Fruit fly (Drosophila melanogaster) whole organism, adult: ENCODE results near the gene CG11555.

Experiments used
- CG11617 ChIP-seq: fragments of 200-800 bp; sonication (Bioruptor generic); optimal IDR thresholded peaks from 2 replicates; lab custom pipeline; 2017; ENCODE audit warnings: mild to moderate bottlenecking, missing biosample characterization, missing genetic modification reagents, missing genetic modification characterization
- CG12768 ChIP-seq: fragments of 200-800 bp; sonication (Bioruptor generic); optimal IDR thresholded peaks from 2 replicates; lab custom pipeline; 2017; ENCODE audit warnings: missing biosample characterization, missing genetic modification characterization, mild to moderate bottlenecking, moderate library complexity, missing genetic modification reagents
- CG14711 ChIP-seq: fragments of 200-800 bp; sonication (Bioruptor generic); optimal IDR thresholded peaks from 2 replicates; lab custom pipeline; 2018; ENCODE audit warnings: missing biosample characterization, mild to moderate bottlenecking, missing genetic modification characterization, moderate library complexity
- CG1620 ChIP-seq: fragments of 200-800 bp; sonication (Bioruptor generic); optimal IDR thresholded peaks from 2 replicates; lab custom pipeline; 2016; ENCODE audit warnings: missing biosample characterization, missing genetic modification characterization
- CG33017 ChIP-seq: fragments of 200-800 bp; sonication (Bioruptor generic); optimal IDR thresholded peaks from 2 replicates; lab custom pipeline; 2018; ENCODE audit warnings: missing biosample characterization, mild to moderate bottlenecking, missing genetic modification characterization, moderate library complexity
- CG5204 ChIP-seq: fragments of 200-800 bp; sonication (Bioruptor generic); optimal IDR thresholded peaks from 2 replicates; lab custom pipeline; 2016; ENCODE audit warnings: missing biosample characterization, missing genetic modification characterization
- CG7045 ChIP-seq: fragments of 200-800 bp; sonication (Bioruptor generic); optimal IDR thresholded peaks from 2 replicates; lab custom pipeline; 2017; ENCODE audit warnings: missing biosample characterization, mild to moderate bottlenecking, missing genetic modification characterization
- CG7101 ChIP-seq: fragments of 200-800 bp; sonication (Bioruptor generic); optimal IDR thresholded peaks from 2 replicates; lab custom pipeline; 2018; ENCODE audit warnings: missing biosample characterization, mild to moderate bottlenecking, missing genetic modification characterization, moderate library complexity
- Clk ChIP-seq: fragments of 200-800 bp; sonication (Bioruptor generic); optimal IDR thresholded peaks from 2 replicates; lab custom pipeline; 2017; ENCODE audit warnings: missing biosample characterization, missing genetic modification characterization
- Crg-1 ChIP-seq: fragments of 200-800 bp; sonication (Bioruptor generic); optimal IDR thresholded peaks from 2 replicates; lab custom pipeline; 2016; ENCODE audit warnings: missing biosample characterization, missing genetic modification characterization
- Hr96 ChIP-seq: fragments of 200-800 bp; sonication (Bioruptor generic); optimal IDR thresholded peaks from 2 replicates; lab custom pipeline; 2016; ENCODE audit warnings: missing biosample characterization, missing genetic modification characterization
- Mnt ChIP-seq: fragments of 200-800 bp; sonication (Bioruptor generic); optimal IDR thresholded peaks from 2 replicates; lab custom pipeline; 2016; ENCODE audit warnings: missing biosample characterization, mild to moderate bottlenecking, missing genetic modification characterization
- bab1 ChIP-seq: fragments of 200-800 bp; sonication (Bioruptor generic); optimal IDR thresholded peaks from 3 replicates; lab custom pipeline; 2019; ENCODE audit warnings: missing biosample characterization, mild to moderate bottlenecking, missing genetic modification characterization, moderate library complexity
- cic ChIP-seq: fragments of 200-800 bp; sonication (Bioruptor generic); optimal IDR thresholded peaks from 2 replicates; lab custom pipeline; 2017; ENCODE audit warnings: missing biosample characterization, mild to moderate bottlenecking, missing genetic modification characterization, moderate library complexity
- cnc ChIP-seq, 2 experiments: fragments of >200 bp; optimal IDR thresholded peaks; 2 replicates each; lab custom pipeline; 2017
- kay ChIP-seq: fragments of 200-800 bp; sonication (Bioruptor generic); peaks from one replicate; lab custom pipeline; 2016; ENCODE audit warnings: missing biosample characterization, missing genetic modification characterization, borderline replicate concordance
- ovo ChIP-seq: fragments of 200-800 bp; sonication (Bioruptor generic); optimal IDR thresholded peaks from 2 replicates; lab custom pipeline; 2016; ENCODE audit warnings: missing biosample characterization, missing genetic modification characterization
- pad ChIP-seq: fragments of 200-800 bp; sonication (Bioruptor generic); optimal IDR thresholded peaks from 3 replicates; lab custom pipeline; 2017; ENCODE audit warnings: missing biosample characterization, missing genetic modification characterization, mild to moderate bottlenecking, moderate library complexity, missing genetic modification reagents
- tj ChIP-seq: fragments of 200-800 bp; sonication (Bioruptor generic); optimal IDR thresholded peaks from 3 replicates; lab custom pipeline; 2017; ENCODE audit warnings: missing biosample characterization, mild to moderate bottlenecking, missing genetic modification characterization, moderate library complexity
- toe ChIP-seq: fragments of 200-800 bp; sonication (Bioruptor generic); optimal IDR thresholded peaks from 2 replicates; lab custom pipeline; 2016; ENCODE audit warnings: missing biosample characterization, missing genetic modification characterization

CG11555 gene

DNA sequence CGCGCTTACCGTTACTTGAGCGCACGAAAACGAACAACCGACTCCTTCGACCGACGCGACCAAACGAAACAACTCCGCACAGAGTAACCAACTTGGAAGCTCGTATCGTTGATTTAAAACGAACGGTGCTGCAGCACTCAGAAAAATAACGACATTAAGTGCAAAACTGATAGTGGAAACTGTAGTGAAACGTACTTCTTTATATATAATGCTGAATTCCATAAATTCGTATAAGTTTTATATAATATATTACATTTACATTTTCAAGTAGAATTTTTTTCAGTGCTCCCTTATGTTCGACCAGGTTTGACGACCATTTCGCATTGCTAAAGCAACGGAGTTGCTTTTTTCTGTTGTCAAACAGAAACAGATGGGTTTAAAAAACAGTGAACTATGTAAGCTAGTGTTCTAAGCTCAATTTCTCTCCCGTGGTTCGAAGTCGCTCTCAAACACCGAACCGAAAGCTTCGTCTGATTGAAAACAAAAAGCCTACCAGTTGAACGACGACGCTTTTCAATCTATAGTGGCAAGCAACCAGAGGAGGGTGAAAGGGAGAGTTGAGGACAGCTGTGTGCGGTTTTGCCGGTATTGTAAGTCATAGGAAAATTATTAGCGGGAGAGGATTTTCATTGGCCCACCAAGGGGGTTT is 6.1 kb upstream of the CG11555 start, which contains the start of gene CG17075:
CG17075 (minus strand) TSS at position 65 of the 649 bp plus-strand sequence.
- peak; percentile 13 for TF ChIP-seq Crg-1 (GFP tag; lab: Kevin White, UChicago)
- TF ChIP-seq tj (GFP tag; lab: Kevin White, UChicago) = peak; percentile 20
- peak; percentile 81 for TF ChIP-seq CG7045 (GFP tag; lab: Kevin White, UChicago)
- TF ChIP-seq cic (GFP tag; lab: Kevin White, UChicago) = no peak
- TF ChIP-seq pad (GFP tag; lab: Kevin White, UChicago) = no peak
- peak; percentile 59 for TF ChIP-seq CG14711 (tag; lab: Kevin White, UChicago)
- TF ChIP-seq CG1620 = no peak
- TF ChIP-seq CG33017 (tag; lab: Kevin White, UChicago) = peak; percentile 82
- no peak for TF ChIP-seq Hr96 (GFP tag; lab: Kevin White, UChicago)
- TF ChIP-seq Clk = peak; percentile 46
- TF ChIP-seq CG7101 (tag; lab: Kevin White, UChicago) = peak; percentile 76
- TF ChIP-seq toe (GFP tag; lab: Kevin White, UChicago) = peak; percentile 48
- TF ChIP-seq ovo = no peak
- peak; percentile 81 for TF ChIP-seq CG12768
- TF ChIP-seq CG11617 (GFP tag; lab: Kevin White, UChicago) = peak; percentile 61
- no peak for TF ChIP-seq CG5204 (GFP tag; lab: Kevin White, UChicago)
- no peak for TF ChIP-seq bab1 (GFP tag; lab: Kevin White, UChicago)
- TF ChIP-seq cnc (optimal IDR thresholded peaks at IDR 0.05; lab: Kevin White, UChicago) = no peak
- no peak for TF ChIP-seq kay
- no peak for TF ChIP-seq Mnt

DNA sequence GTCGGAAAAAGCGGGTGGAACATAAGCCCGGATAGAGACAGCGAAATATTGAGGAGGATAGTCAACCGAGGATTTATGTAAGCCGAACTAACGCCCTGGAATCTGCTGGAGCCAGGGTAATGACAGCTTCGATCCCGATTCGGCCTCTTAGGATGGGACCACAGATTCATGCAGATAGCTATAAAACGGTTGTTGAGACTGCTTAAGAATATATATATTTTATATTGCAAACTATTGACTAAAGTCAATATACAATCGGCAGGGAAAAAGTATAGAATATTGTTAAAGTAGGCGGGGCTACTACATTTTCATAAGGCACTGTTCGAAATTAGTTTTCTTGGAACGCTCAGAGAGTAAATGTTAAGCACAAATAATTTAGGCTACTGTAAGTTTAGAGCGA is 4.8 kb upstream of the CG11555 start, which contains the start of gene CG3345:
CG3345 (plus strand) TSS at position 301 of the 400 bp plus-strand sequence.
- no peak for TF ChIP-seq CG12768
- no peak for TF ChIP-seq CG1620
- no peak for TF ChIP-seq pad (GFP tag; lab: Kevin White, UChicago)
- no peak for TF ChIP-seq Crg-1 (GFP tag; lab: Kevin White, UChicago)
- no peak for TF ChIP-seq CG14711 (tag; lab: Kevin White, UChicago)
- no peak for TF ChIP-seq Mnt
- no peak for TF ChIP-seq bab1 (GFP tag; lab: Kevin White, UChicago)
- no peak for TF ChIP-seq tj (GFP tag; lab: Kevin White, UChicago)
- no peak for TF ChIP-seq CG7045 (GFP tag; lab: Kevin White, UChicago)
- no peak for TF ChIP-seq ovo

DNA sequence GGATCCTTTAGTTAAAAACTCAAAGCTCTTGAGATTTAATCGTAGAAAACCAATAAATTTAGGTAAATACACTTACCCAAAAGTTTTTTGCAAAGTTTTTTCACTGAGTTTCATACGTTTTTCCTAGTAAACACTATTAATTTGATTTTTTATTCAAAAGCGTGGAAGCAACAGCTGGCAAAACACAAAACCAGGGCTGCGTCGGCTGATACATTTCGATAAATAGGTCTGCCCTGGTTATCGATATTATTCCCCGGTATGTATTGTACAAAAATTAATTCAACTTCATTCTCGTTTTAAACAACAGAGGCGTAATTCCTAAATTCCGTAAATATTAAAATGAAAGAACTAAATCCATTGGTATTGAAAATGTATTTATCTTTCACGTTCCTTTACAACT is 2.1 kb upstream of the CG11555 start, which contains the start of gene Dus1:
Dus1 (minus strand) TSS at position 192 of the 400 bp plus-strand sequence.
- TF ChIP-seq cnc (optimal IDR thresholded peaks at IDR 0.05; lab: Kevin White, UChicago) = no peak
- peak; percentile 66 for TF ChIP-seq Mnt
- TF ChIP-seq CG7045 (GFP tag; lab: Kevin White, UChicago) = no peak
- TF ChIP-seq cic (GFP tag; lab: Kevin White, UChicago) = no peak
- TF ChIP-seq bab1 (GFP tag; lab: Kevin White, UChicago) = peak; percentile 59
- no peak for TF ChIP-seq Clk
- no peak for TF ChIP-seq CG1620
- TF ChIP-seq kay = no peak
- TF ChIP-seq Hr96 (GFP tag; lab: Kevin White, UChicago) = no peak
- TF ChIP-seq CG14711 (tag; lab: Kevin White, UChicago) = no peak

DNA sequence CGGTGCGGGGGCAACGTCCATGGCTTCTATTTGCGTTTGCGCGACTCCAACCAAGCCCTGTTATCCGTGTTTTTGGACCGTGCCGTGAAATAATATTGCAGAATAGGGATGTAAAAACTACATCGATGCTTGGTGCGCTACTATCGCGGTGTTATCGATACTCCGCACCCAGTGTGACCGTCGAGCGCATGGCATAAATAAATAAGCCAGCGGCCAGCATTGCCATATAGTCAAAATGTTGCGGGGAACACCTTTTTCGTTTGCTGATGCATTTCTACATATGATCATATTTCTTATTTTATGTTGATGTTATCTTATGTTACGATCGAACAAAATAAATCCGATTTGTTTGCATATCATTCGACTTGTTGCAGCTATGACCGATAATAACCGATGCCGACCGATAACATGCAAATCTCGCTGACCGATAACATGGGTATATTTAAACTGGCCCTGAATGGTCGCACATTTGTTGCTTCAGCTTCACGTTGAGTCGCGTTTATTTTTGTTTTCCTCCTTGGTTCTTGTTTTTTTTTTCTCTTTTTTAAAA is 3.6 kb downstream of the CG11555 start, which contains the start of gene smo:
smo (plus strand) TSS at position 461 of the 550 bp plus-strand sequence.
- TF ChIP-seq CG14711 (tag; lab: Kevin White, UChicago) (peak; percentile 17), ovo (no peak), tj (GFP tag; lab: Kevin White, UChicago) (peak; percentile 21), bab1 (GFP tag; lab: Kevin White, UChicago) (peak; percentile 33), Hr96 (GFP tag; lab: Kevin White, UChicago) (no peak), Mnt (peak; percentile 75), CG33017 (tag; lab: Kevin White, UChicago) (no peak), CG1620 (peak; percentile 25), Crg-1 (GFP tag; lab: Kevin White, UChicago) (peak; percentile 1), CG11617 (GFP tag; lab: Kevin White, UChicago) (no peak), CG12768 (no peak)

DNA sequence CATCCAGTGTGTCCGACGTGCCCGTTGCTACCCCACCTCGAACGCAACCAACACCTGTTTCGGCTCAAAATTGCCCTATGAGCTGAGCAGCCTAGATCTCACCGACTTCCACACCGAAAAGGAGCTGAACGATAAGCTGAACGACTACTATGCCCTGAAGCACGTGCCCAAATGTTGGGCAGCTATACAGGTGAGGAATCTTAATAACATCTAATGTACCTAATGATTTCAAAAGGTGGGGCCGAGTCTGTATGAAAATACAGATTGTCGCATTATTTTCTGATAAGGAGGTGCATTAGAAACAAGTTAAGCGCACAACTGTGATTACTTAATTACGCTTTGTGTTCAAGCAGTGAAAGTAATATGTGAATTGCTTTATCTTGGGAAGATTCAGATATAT is 4.5 kb downstream of the CG11555 start, which contains the start of gene CG17078:
CG17078 (minus strand) TSS at position 101 of the 400 bp plus-strand sequence.
- TF ChIP-seq CG12768 (no peak), CG5204 (GFP tag; lab: Kevin White, UChicago) (no peak), Hr96 (GFP tag; lab: Kevin White, UChicago) (no peak), Crg-1 (GFP tag; lab: Kevin White, UChicago) (no peak), cic (GFP tag; lab: Kevin White, UChicago) (no peak), Mnt (no peak), ovo (no peak)

DNA sequence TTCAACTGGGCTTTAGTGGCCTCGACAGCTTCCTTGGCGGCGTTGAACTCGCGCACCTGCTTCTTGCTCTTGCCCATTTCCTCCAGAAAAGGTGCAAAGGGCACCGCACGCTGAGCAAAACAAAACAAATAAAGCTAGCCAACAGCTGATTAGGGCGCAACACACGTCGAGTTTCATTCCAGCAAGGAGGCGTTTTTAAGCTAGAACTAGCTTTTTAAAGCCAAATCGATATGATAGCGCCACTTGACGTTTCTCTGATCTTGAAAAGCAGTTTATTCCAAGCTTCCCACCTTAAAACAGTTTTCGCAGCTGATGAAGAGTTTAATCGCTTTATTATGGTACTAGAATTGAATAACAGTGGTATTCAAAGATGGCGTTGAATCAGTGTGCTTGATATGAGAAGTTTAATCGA is 9.4 kb downstream of the CG11555 start, which contains the start of gene CG11601:
CG11601 (minus strand) TSS at position 199 of the 412 bp plus-strand sequence.
- TF ChIP-seq Hr96 (GFP tag; lab: Kevin White, UChicago) (no peak), ovo (peak; percentile 46), CG33017 (tag; lab: Kevin White, UChicago) (peak; percentile 9), toe (GFP tag; lab: Kevin White, UChicago) (no peak), Crg-1 (GFP tag; lab: Kevin White, UChicago) (peak; percentile 50), cnc (optimal IDR thresholded peaks at IDR 0.05; lab: Kevin White, UChicago) (no peak), CG1620 (no peak), CG5204 (GFP tag; lab: Kevin White, UChicago) (no peak), CG7045 (GFP tag; lab: Kevin White, UChicago) (no peak), Mnt (peak; percentile 27), cic (GFP tag; lab: Kevin White, UChicago) (peak; percentile 25), CG7101 (tag; lab: Kevin White, UChicago) (peak; percentile 36), pad (GFP tag; lab: Kevin White, UChicago) (peak; percentile 19), tj (GFP tag; lab: Kevin White, UChicago) (peak; percentile 36), CG12768 (peak; percentile 78), CG11617 (GFP tag; lab: Kevin White, UChicago) (peak; percentile 60), Clk (no peak), kay (no peak), CG14711 (tag; lab: Kevin White, UChicago) (no peak), bab1 (GFP tag; lab: Kevin White, UChicago) (peak; percentile 88)
